Fruit fly (Drosophila melanogaster): ENCODE results near the gene CG5866.

CG5866 gene

DNA sequence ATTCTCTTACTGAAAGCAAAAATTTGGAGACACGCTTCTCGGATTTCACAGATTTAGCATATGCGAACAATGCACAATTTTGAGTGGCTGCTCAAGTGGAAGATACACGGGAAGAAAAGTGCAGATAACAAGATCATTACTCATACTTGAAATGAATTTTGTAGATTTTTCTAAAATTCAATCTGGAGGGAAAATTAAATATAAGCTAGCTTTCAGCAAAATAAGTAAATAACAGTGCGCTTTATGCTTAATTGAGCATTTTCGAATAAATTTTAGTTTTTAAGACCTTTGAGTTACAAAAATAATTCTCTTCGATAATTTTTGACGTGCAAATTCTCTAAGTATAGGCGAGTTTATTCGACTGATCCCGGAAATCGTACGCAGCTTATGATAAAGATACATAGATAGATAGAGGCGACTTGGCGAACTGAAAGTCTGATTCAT is 14.8 kb upstream of the CG5866 start (continued):
- no peak for TF ChIP-seq CG6765 (GFP tag; optimal IDR thresholded peaks at IDR 0.05)
- no peak for TF ChIP-seq sim (GFP tag; IDR thresholded peaks at IDR 0.05)
- TF ChIP-seq Ptx1 (GFP tag; IDR thresholded peaks at IDR 0.05) = peak; percentile 43; the same call in 1 of the 2 replicates
- TF ChIP-seq CG6654 (GFP tag; optimal IDR thresholded peaks at IDR 0.05) = no peak
- TF ChIP-seq CG17361 (GFP tag; IDR thresholded peaks at IDR 0.05) = peak; percentile 39; the same call in 2 of the 3 replicates
- TF ChIP-seq Mad (GFP tag; optimal IDR thresholded peaks at IDR 0.05) = no peak
- TF ChIP-seq gcm (GFP tag; optimal IDR thresholded peaks at IDR 0.05) = peak; percentile 8
- no peak for TF ChIP-seq CG8290 (GFP tag; optimal IDR thresholded peaks at IDR 0.05)
- no peak for TF ChIP-seq CG8290 (tag; optimal IDR thresholded peaks at IDR 0.05)
- no peak for TF ChIP-seq tll (GFP tag; optimal IDR thresholded peaks at IDR 0.05)
- TF ChIP-seq CG17612 (GFP tag; IDR thresholded peaks at IDR 0.05) = no peak
- no peak for TF ChIP-seq CG32767 (GFP tag; IDR thresholded peaks at IDR 0.05)
- TF ChIP-seq CG12299 (tag; optimal IDR thresholded peaks at IDR 0.05) = no peak
- no peak for TF ChIP-seq CG9437 (GFP tag; optimal IDR thresholded peaks at IDR 0.05)
- no peak for TF ChIP-seq wek (GFP tag; optimal IDR thresholded peaks at IDR 0.05)
- no peak for TF ChIP-seq Elba2 (GFP tag; optimal IDR thresholded peaks at IDR 0.05)
- TF ChIP-seq D19B (GFP tag; optimal IDR thresholded peaks at IDR 0.05) = peak; percentile 22
- peak; percentile 47 for TF ChIP-seq lbe (GFP tag; optimal IDR thresholded peaks at IDR 0.05)
- no peak for TF ChIP-seq Usf (GFP tag; optimal IDR thresholded peaks at IDR 0.05)
- TF ChIP-seq CG11456 (GFP tag; IDR thresholded peaks at IDR 0.05) = no peak
- no peak for TF ChIP-seq Trl (optimal IDR thresholded peaks at IDR 0.05)
- peak; percentile 34 for TF ChIP-seq Trl (GFP tag; optimal IDR thresholded peaks at IDR 0.05)
- no peak for TF ChIP-seq usp (GFP tag; optimal IDR thresholded peaks at IDR 0.05)
- 0 out of 2 replicates have a peak, but pooled peaks have one; percentile 35 for TF ChIP-seq lmd (GFP tag; IDR thresholded peaks at IDR 0.05)
- TF ChIP-seq CG8944 (GFP tag; optimal IDR thresholded peaks at IDR 0.05) = peak; percentile 30
- TF ChIP-seq CG11696 (GFP tag; IDR thresholded peaks at IDR 0.05) = no peak
- TF ChIP-seq CG17186 (GFP tag; optimal IDR thresholded peaks at IDR 0.05) = no peak
- no peak for TF ChIP-seq CG1602 (GFP tag; optimal IDR thresholded peaks at IDR 0.05)
- no peak for TF ChIP-seq Doc3 (GFP tag; IDR thresholded peaks at IDR 0.05; ENCODE audit: partially characterized antibody)
- TF ChIP-seq caup (GFP tag; optimal IDR thresholded peaks at IDR 0.05; ENCODE audit: severe bottlenecking) = peak; percentile 4
- TF ChIP-seq CG13296 (GFP tag; optimal IDR thresholded peaks at IDR 0.05) = no peak
- peak; percentile 60 for TF ChIP-seq pnt (GFP tag; optimal IDR thresholded peaks at IDR 0.05)
- TF ChIP-seq Aef1 (GFP tag; IDR thresholded peaks at IDR 0.05) = peak; percentile 25; the same call in 2 of the 3 replicates
- TF ChIP-seq Atf-2 (GFP tag; optimal IDR thresholded peaks at IDR 0.05) = no peak
- no peak for TF ChIP-seq sens-2 (GFP tag; IDR thresholded peaks at IDR 0.05)
- no peak for TF ChIP-seq pfk (GFP tag; optimal IDR thresholded peaks at IDR 0.05)
- TF ChIP-seq shn (GFP tag; optimal IDR thresholded peaks at IDR 0.05) = no peak
- TF ChIP-seq peb (GFP tag; IDR thresholded peaks at IDR 0.05) = no peak
- peak; percentile 49 for TF ChIP-seq nerfin-1 (tag; optimal IDR thresholded peaks at IDR 0.05)
- TF ChIP-seq Med (GFP tag) = peak; percentile 85
- peak; percentile 46; the same call in 1 of the 2 replicates for TF ChIP-seq sisA (GFP tag; IDR thresholded peaks at IDR 0.05)
- no peak for TF ChIP-seq Dip3 (GFP tag; optimal IDR thresholded peaks at IDR 0.05)
- no peak for TF ChIP-seq nom (GFP tag; optimal IDR thresholded peaks at IDR 0.05)
- TF ChIP-seq Nf-YC (tag; optimal IDR thresholded peaks at IDR 0.05) = no peak
- peak; percentile 59 for TF ChIP-seq CG1233 (GFP tag; optimal IDR thresholded peaks at IDR 0.05)
- no peak for TF ChIP-seq slp2 (GFP tag; optimal IDR thresholded peaks at IDR 0.05)
- TF ChIP-seq NK7.1 (GFP tag; optimal IDR thresholded peaks at IDR 0.05) = no peak
- no peak for TF ChIP-seq ewg (GFP tag; optimal IDR thresholded peaks at IDR 0.05)
- no peak for TF ChIP-seq dm (GFP tag; optimal IDR thresholded peaks at IDR 0.05)
- TF ChIP-seq dmrt99B (tag; optimal IDR thresholded peaks at IDR 0.05) = peak; percentile 78
- no peak for TF ChIP-seq Dfd (GFP tag; optimal IDR thresholded peaks at IDR 0.05)
- TF ChIP-seq ERR (GFP tag; optimal IDR thresholded peaks at IDR 0.05) = no peak
